Worm (Caenorhabditis elegans): ENCODE measurements around the gene ets-7.
"Not testable (repeated sequence)": the region's sequence is repeated elsewhere in the genome, so short reads cannot be mapped to it uniquely, and the experiment has no call there.

The ets-7 gene

DNA sequence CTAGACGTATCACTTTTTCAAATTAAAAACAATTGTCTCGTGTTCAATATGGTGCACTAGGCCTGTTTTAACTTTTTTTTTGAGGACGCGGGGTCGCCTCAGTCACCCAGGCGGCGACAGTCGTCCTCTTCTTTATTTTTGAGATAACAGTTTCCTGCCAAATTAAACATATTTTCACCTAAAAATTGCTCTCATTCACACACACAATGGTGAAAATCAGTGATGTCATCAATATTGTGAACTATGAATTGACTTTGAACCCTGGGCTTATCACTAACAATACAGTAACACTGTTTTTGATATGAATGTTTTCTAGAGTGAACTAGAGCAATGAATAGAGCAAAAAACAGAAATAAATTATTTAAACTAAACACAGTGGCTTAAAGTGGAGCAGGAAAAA, 37.3 kb downstream of the ets-7 start:
- TF ChIP-seq unc-39 (tag; optimal IDR thresholded peaks at IDR 0.05) (no peak), lin-13 (GFP tag; optimal IDR thresholded peaks at IDR 0.05) (no peak), elt-1 (tag; optimal IDR thresholded peaks at IDR 0.05) (no peak), sma-3 (GFP tag; optimal IDR thresholded peaks at IDR 0.05) (no peak), nhr-12 (tag; optimal IDR thresholded peaks at IDR 0.05) (no peak), fos-1 (tag; optimal IDR thresholded peaks at IDR 0.05) (peak; percentile 7), sma-9 (GFP tag; optimal IDR thresholded peaks at IDR 0.05) (peak; percentile 16), sma-9 (tag; optimal IDR thresholded peaks at IDR 0.05) (no peak), mab-5 (tag; optimal IDR thresholded peaks at IDR 0.05) (no peak), peb-1 (tag; optimal IDR thresholded peaks at IDR 0.05) (no peak), F13H6.1 (tag; optimal IDR thresholded peaks at IDR 0.05) (no peak), nhr-6 (tag; optimal IDR thresholded peaks at IDR 0.05) (no peak), ama-1 (optimal IDR thresholded peaks at IDR 0.05) (no peak), crh-2 (tag; optimal IDR thresholded peaks at IDR 0.05) (no peak), sem-4 (tag; optimal IDR thresholded peaks at IDR 0.05) (no peak), unc-55 (GFP tag; optimal IDR thresholded peaks at IDR 0.05) (no peak), gmeb-1 (tag; optimal IDR thresholded peaks at IDR 0.05) (peak; percentile 15), alr-1 (tag; optimal IDR thresholded peaks at IDR 0.05) (no peak), unc-62 (GFP tag; optimal IDR thresholded peaks at IDR 0.05) (no peak), nhr-25 (tag; optimal IDR thresholded peaks at IDR 0.05) (no peak), lin-39 (tag; optimal IDR thresholded peaks at IDR 0.05) (no peak), ceh-16 (tag; optimal IDR thresholded peaks at IDR 0.05) (no peak), ztf-1 (GFP tag; conservative IDR thresholded peaks at IDR 0.05) (no peak), aly-2 (tag; optimal IDR thresholded peaks at IDR 0.05) (no peak), blmp-1 (tag; optimal IDR thresholded peaks at IDR 0.05; ENCODE audit: insufficient read depth) (no peak), zag-1 (tag; optimal IDR thresholded peaks at IDR 0.05) (no peak), Y55F3AM.14 (GFP tag; optimal IDR thresholded peaks at IDR 0.05) (no peak)

DNA sequence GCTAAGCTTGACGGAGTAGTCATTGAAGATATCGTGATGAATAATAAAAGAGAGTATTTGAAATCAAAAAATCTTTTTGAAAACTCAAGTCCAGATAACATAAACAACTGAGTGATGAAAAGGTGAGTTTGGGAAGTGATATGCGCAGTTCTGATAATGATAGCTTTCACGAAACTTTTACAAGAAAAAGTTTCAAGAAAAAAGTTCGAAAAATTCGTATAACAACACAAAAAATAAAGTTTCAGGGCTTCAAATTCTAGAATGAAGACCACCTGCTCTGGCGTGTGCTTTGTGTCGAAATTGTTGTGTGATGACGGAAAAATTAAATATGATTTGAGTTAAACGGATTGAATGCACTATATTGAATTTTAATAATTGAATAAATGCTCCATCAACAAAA, 38.5 kb downstream of the ets-7 start, which contains the start of gene srb-19:
srb-19 (minus strand) TSS at position 101 of the 400 bp plus-strand sequence.
- TF ChIP-seq unc-62 (GFP tag; optimal IDR thresholded peaks at IDR 0.05) (no peak), snpc-4 (tag; optimal IDR thresholded peaks at IDR 0.05) (no peak), nhr-77 (tag; optimal IDR thresholded peaks at IDR 0.05) (no peak), peb-1 (tag; optimal IDR thresholded peaks at IDR 0.05) (no peak), unc-55 (GFP tag; optimal IDR thresholded peaks at IDR 0.05) (no peak), lin-13 (GFP tag; optimal IDR thresholded peaks at IDR 0.05) (no peak), nhr-23 (tag; optimal IDR thresholded peaks at IDR 0.05) (no peak), sma-9 (GFP tag; optimal IDR thresholded peaks at IDR 0.05) (no peak), sma-9 (tag; optimal IDR thresholded peaks at IDR 0.05) (no peak), Y55F3AM.14 (GFP tag; optimal IDR thresholded peaks at IDR 0.05) (no peak), R02D3.7 (tag; optimal IDR thresholded peaks at IDR 0.05) (no peak), mdl-1 (tag; optimal IDR thresholded peaks at IDR 0.05) (no peak), ama-1 (optimal IDR thresholded peaks at IDR 0.05) (no peak), ceh-16 (tag; optimal IDR thresholded peaks at IDR 0.05) (no peak), sma-3 (GFP tag; optimal IDR thresholded peaks at IDR 0.05) (no peak), unc-39 (tag; optimal IDR thresholded peaks at IDR 0.05) (no peak), fos-1 (tag; optimal IDR thresholded peaks at IDR 0.05) (no peak), elt-1 (tag; optimal IDR thresholded peaks at IDR 0.05) (no peak), elt-3 (tag; optimal IDR thresholded peaks at IDR 0.05) (no peak), gmeb-1 (tag; optimal IDR thresholded peaks at IDR 0.05) (no peak), sem-4 (tag; optimal IDR thresholded peaks at IDR 0.05) (no peak)

DNA sequence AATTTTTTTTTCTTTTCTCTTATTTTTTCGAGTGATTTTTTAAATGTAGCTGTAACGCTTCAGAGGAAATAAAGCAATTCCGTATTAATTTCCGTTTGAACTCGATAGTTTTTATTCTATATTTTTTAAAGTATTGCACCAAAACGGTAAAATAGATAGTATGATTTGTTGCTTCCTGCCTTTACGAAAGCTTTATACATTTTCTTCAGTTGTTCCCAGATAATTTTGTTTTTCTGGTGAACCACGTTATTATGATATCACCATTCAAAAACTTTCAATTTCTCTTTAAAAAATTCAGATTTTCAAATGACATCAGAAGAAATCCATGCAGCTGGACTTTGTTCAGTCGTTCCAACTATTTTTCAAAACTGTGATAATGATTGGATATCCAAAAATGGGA, 43.7 kb downstream of the ets-7 start, which contains the start of gene srb-18:
srb-18 (plus strand) TSS at position 301 of the 400 bp plus-strand sequence.
- no peak for TF ChIP-seq C34F6.9 (tag; optimal IDR thresholded peaks at IDR 0.05)
- no peak for TF ChIP-seq Y55F3AM.14 (GFP tag; optimal IDR thresholded peaks at IDR 0.05)
- TF ChIP-seq elt-3 (tag; optimal IDR thresholded peaks at IDR 0.05), result no peak
- no peak for TF ChIP-seq nhr-237 (tag; optimal IDR thresholded peaks at IDR 0.05)
- no peak for TF ChIP-seq nhr-11 (tag; optimal IDR thresholded peaks at IDR 0.05)
- TF ChIP-seq unc-62 (GFP tag; optimal IDR thresholded peaks at IDR 0.05), result no peak
- no peak for TF ChIP-seq nhr-10 (tag; optimal IDR thresholded peaks at IDR 0.05)
- no peak for TF ChIP-seq nhr-6 (tag; optimal IDR thresholded peaks at IDR 0.05)
- TF ChIP-seq R02D3.7 (tag; optimal IDR thresholded peaks at IDR 0.05), result no peak

DNA sequence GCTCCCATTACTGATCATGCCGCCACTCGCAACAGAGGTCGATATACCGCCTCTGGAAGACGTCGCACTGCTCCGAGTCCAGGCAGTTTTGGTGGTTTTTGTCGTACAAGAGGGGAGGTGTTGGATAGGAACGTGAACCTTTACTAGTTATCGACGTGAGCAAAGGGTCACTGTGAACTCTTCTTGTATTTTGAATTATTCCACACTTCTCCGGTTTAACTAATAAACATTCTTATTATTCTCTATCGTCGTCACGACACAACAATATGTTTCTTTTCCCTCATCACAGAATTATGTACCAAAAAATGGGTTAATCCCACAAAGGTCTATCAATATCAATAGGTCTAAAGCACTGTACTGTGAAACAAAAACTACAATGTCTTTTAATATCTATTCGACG, 47.1 kb downstream of the ets-7 start, which contains the start of gene nhr-171:
nhr-171 (plus strand) TSS at position 301 of the 400 bp plus-strand sequence.
- not testable (repeated sequence) for TF ChIP-seq lin-13 (GFP tag; optimal IDR thresholded peaks at IDR 0.05); sma-3 (GFP tag; optimal IDR thresholded peaks at IDR 0.05); nhr-11 (tag; optimal IDR thresholded peaks at IDR 0.05)
